Fruit fly (Drosophila melanogaster): ENCODE measurements around the gene for.

for gene

DNA sequence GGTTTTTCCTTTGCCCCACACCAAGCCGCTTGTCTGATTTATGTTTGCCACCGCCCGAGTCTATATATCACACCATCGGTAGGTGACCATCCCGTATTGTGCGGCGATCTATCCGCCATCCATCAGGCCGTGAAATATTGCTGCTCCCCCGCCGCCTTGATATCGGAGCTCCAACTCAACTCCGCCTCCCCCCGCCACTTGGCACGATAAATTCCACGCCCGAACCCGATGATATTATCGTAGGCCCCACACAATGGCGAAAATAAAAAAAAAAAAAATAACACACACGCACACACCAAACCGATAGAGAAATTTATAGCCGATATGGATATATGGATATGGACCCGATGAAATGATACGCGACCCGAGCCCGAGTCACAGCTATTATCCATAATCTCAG lies 66.0 kb downstream of the for start:
- TF ChIP-seq bab1 (GFP tag; optimal IDR thresholded peaks at IDR 0.05) (no peak), Mnt (GFP tag; optimal IDR thresholded peaks at IDR 0.05) (no peak), cnc (optimal IDR thresholded peaks at IDR 0.05) (no peak), CG14711 (tag; optimal IDR thresholded peaks at IDR 0.05) (no peak), pad (GFP tag; optimal IDR thresholded peaks at IDR 0.05) (no peak), cic (GFP tag; optimal IDR thresholded peaks at IDR 0.05) (no peak), CG7045 (GFP tag; optimal IDR thresholded peaks at IDR 0.05) (no peak), Hr96 (GFP tag; optimal IDR thresholded peaks at IDR 0.05) (no peak), CG5204 (GFP tag; optimal IDR thresholded peaks at IDR 0.05) (no peak), ovo (GFP tag; optimal IDR thresholded peaks at IDR 0.05) (no peak), toe (GFP tag; optimal IDR thresholded peaks at IDR 0.05) (no peak), kay (GFP tag; ENCODE audit: borderline replicate concordance) (no peak), Clk (GFP tag; optimal IDR thresholded peaks at IDR 0.05) (no peak)

DNA sequence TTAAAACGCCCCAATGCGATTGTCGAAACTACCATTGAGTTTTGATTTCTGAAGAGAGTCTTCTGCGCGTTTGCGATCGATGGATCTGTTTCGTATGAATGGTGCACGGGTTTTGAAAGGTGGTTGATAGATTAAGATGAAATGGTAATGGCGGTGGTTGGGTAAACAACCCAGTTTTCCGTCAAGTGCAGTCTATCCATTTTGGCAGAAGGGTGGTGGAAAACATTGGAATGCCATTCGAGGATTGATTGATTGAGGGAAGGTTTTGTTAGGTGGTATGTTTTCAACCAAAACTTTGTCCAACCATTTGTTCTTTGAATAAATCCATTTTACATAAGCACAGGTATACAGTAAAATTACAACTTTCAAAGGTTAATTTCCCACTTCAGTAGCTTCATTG lies 67.9 kb downstream of the for start:
- TF ChIP-seq CG7101 (tag; optimal IDR thresholded peaks at IDR 0.05) (no peak), CG33017 (tag; optimal IDR thresholded peaks at IDR 0.05) (no peak), pad (GFP tag; optimal IDR thresholded peaks at IDR 0.05) (no peak), Mnt (GFP tag; optimal IDR thresholded peaks at IDR 0.05) (no peak), CG1620 (GFP tag; optimal IDR thresholded peaks at IDR 0.05) (no peak), kay (GFP tag; ENCODE audit: borderline replicate concordance) (no peak), Hr96 (GFP tag; optimal IDR thresholded peaks at IDR 0.05) (no peak), CG12768 (GFP tag; optimal IDR thresholded peaks at IDR 0.05) (no peak), Clk (GFP tag; optimal IDR thresholded peaks at IDR 0.05) (no peak), CG11617 (GFP tag; optimal IDR thresholded peaks at IDR 0.05) (no peak), CG5204 (GFP tag; optimal IDR thresholded peaks at IDR 0.05) (no peak), cic (GFP tag; optimal IDR thresholded peaks at IDR 0.05) (no peak), CG14711 (tag; optimal IDR thresholded peaks at IDR 0.05) (no peak), Crg-1 (GFP tag; optimal IDR thresholded peaks at IDR 0.05) (no peak), CG7045 (GFP tag; optimal IDR thresholded peaks at IDR 0.05) (no peak), cnc (optimal IDR thresholded peaks at IDR 0.05) (no peak), tj (GFP tag; optimal IDR thresholded peaks at IDR 0.05) (no peak), toe (GFP tag; optimal IDR thresholded peaks at IDR 0.05) (no peak), ovo (GFP tag; optimal IDR thresholded peaks at IDR 0.05) (no peak)

DNA sequence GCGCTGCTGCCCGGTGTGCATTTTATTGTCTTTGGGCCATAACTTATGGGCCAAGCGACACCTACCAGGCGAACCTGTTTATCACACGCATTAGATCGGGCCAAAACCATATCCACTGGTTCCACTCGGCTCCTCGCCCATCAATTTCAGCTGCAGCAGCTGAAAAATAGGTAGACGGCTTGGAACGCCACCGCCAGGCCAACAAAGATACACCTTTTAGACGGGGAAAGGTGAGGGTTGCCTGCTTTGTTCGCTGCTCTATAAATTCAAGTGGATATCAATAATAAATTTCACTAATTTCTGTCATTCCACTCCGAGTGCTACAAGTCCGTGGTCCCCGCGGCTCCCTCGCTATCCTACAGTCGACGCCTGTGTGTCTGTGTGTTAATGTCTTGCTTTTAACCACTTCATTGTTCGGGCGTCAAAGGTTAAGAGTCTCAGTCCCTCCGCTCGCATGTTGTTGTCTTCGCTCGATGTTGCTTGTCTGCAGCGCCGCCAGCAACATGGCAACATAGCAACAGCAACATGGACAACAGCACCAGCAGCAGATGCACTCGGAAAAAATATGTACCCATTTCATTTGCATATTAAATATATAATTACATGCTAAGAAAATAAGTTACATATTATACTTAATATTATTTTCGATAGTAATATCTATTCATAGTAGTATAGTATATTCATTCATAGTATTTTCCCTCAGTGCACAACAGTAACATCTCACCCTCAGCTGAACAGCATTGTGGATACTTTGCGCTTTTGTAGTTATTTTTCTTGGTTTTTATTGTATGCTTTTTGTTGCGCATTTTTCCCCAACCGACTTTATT lies 68.6 kb downstream of the for start:
- TF ChIP-seq CG1620 (GFP tag; optimal IDR thresholded peaks at IDR 0.05) (no peak), CG7101 (tag; optimal IDR thresholded peaks at IDR 0.05) (no peak), pad (GFP tag; optimal IDR thresholded peaks at IDR 0.05) (no peak), CG33017 (tag; optimal IDR thresholded peaks at IDR 0.05) (no peak), CG14711 (tag; optimal IDR thresholded peaks at IDR 0.05) (no peak), toe (GFP tag; optimal IDR thresholded peaks at IDR 0.05) (no peak), ovo (GFP tag; optimal IDR thresholded peaks at IDR 0.05) (no peak), bab1 (GFP tag; optimal IDR thresholded peaks at IDR 0.05) (no peak), cnc (optimal IDR thresholded peaks at IDR 0.05) (no peak), CG7045 (GFP tag; optimal IDR thresholded peaks at IDR 0.05) (no peak), Mnt (GFP tag; optimal IDR thresholded peaks at IDR 0.05) (no peak), kay (GFP tag; ENCODE audit: borderline replicate concordance) (no peak)

DNA sequence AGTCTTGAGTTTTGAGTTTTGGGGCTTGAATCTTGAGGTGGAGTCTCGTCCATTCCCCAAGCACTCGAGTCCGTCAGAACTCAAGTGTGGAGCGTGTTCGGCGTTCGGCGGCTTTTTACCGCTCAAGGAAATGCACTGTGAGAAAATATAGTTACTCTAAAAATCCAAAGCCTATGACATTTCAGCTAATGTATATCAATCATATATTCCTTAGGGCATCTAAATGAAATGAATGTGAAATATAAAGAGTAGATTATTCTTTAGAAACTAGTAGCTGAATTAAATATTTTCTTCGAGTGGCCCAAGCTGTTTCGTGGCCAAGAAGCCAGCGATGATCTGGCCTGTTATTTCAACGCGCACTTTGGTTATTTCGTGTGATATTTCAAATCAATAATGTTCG lies 69.5 kb downstream of the for start:
- TF ChIP-seq CG33017 (tag; optimal IDR thresholded peaks at IDR 0.05) (no peak), ovo (GFP tag; optimal IDR thresholded peaks at IDR 0.05) (no peak), Clk (GFP tag; optimal IDR thresholded peaks at IDR 0.05) (no peak), toe (GFP tag; optimal IDR thresholded peaks at IDR 0.05) (no peak), cic (GFP tag; optimal IDR thresholded peaks at IDR 0.05) (no peak), Mnt (GFP tag; optimal IDR thresholded peaks at IDR 0.05) (no peak)

DNA sequence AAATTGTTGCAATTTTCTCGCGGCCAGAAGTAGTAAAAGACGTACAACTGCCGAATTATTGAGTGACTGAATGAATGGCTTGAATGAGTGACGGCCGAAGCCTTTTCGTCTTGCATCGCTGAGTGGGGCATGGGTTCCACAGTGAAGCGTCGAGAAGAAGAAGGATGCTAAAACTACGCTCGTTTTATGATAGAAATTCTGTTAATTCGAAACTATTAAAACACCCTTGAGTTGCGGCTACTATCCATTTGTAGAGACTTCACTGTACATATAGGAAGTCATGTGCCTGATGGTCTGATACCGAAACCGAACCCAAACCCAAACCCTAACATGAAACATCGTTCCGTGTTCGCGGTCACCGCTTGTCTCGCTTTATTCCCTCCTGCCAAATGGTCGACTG lies 71.4 kb downstream of the for start:
- TF ChIP-seq CG7101 (tag; optimal IDR thresholded peaks at IDR 0.05) (no peak), Clk (GFP tag; optimal IDR thresholded peaks at IDR 0.05) (no peak)

DNA sequence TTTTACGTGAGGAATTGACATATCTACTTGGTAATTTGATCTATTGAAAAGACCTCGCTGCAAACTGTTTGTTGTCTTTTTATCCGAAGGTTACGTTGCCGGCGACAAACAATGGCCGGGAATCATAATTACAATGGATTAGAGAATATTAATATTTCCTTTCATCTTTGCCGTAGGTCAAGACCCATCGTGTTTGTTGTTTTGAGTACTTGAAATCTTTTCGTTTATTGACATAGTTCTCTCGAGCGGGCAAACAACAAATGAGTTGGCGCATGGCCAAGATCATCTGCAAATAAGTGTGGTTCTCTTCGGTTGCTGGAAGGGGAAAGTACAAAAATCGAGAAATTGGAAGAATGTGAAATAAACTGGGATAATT lies 72.5 kb downstream of the for start:
- TF ChIP-seq pad (GFP tag; optimal IDR thresholded peaks at IDR 0.05) (no peak), Clk (GFP tag; optimal IDR thresholded peaks at IDR 0.05) (no peak), CG1620 (GFP tag; optimal IDR thresholded peaks at IDR 0.05) (no peak), Mnt (GFP tag; optimal IDR thresholded peaks at IDR 0.05) (no peak), tj (GFP tag; optimal IDR thresholded peaks at IDR 0.05) (no peak), cic (GFP tag; optimal IDR thresholded peaks at IDR 0.05) (no peak), CG7101 (tag; optimal IDR thresholded peaks at IDR 0.05) (no peak), cnc (optimal IDR thresholded peaks at IDR 0.05) (no peak), CG12768 (GFP tag; optimal IDR thresholded peaks at IDR 0.05) (no peak), Crg-1 (GFP tag; optimal IDR thresholded peaks at IDR 0.05) (no peak), CG7045 (GFP tag; optimal IDR thresholded peaks at IDR 0.05) (no peak), Hr96 (GFP tag; optimal IDR thresholded peaks at IDR 0.05) (no peak), kay (GFP tag; ENCODE audit: borderline replicate concordance) (no peak), CG11617 (GFP tag; optimal IDR thresholded peaks at IDR 0.05) (no peak), bab1 (GFP tag; optimal IDR thresholded peaks at IDR 0.05) (no peak), CG5204 (GFP tag; optimal IDR thresholded peaks at IDR 0.05) (no peak), toe (GFP tag; optimal IDR thresholded peaks at IDR 0.05) (no peak), ovo (GFP tag; optimal IDR thresholded peaks at IDR 0.05) (no peak)

Data from whole organism, adult.